Worm (Caenorhabditis elegans): ENCODE measurements around the gene dgk-4.

ce11 chrIV:8686966-8687365 lies 55.8 kb downstream of the dgk-4 start:
- TF ChIP-seq ttx-3 (tag; optimal IDR thresholded peaks at IDR 0.05) (no peak), fkh-10 (GFP tag; optimal IDR thresholded peaks at IDR 0.05) (no peak), ets-4 (tag; optimal IDR thresholded peaks at IDR 0.05) (no peak), hlh-30 (tag; optimal IDR thresholded peaks at IDR 0.05; ENCODE audit: insufficient read depth) (no peak), ama-1 (optimal IDR thresholded peaks at IDR 0.05) (no peak), gmeb-2 (tag; optimal IDR thresholded peaks at IDR 0.05) (no peak), fax-1 (tag; optimal IDR thresholded peaks at IDR 0.05) (no peak), unc-55 (GFP tag; optimal IDR thresholded peaks at IDR 0.05) (no peak), ceh-24 (tag; optimal IDR thresholded peaks at IDR 0.05) (no peak), tbx-2 (tag; optimal IDR thresholded peaks at IDR 0.05) (no peak), ceh-30 (tag; optimal IDR thresholded peaks at IDR 0.05) (no peak), hlh-6 (tag; optimal IDR thresholded peaks at IDR 0.05) (no peak), unc-3 (GFP tag; conservative IDR thresholded peaks at IDR 0.05) (no peak), unc-3 (tag; optimal IDR thresholded peaks at IDR 0.05) (no peak), dmd-4 (tag; optimal IDR thresholded peaks at IDR 0.05; ENCODE audit: borderline replicate concordance) (no peak)

Data from whole organism, late embryonic.